Worm (Caenorhabditis elegans) whole organism, L4 larva: ENCODE results near the gene Y46G5A.15.

ENCODE experiments used
- D1046.2 ChIP-seq: fragments of 200-800 bp; sonication (Bioruptor generic); IDR thresholded peaks from 2 replicates; pipeline ENCODE4 v1.3.6; 2022; ENCODE audit warnings: missing genetic modification characterization, missing compliant biosample characterization
- F49E8.2 ChIP-seq: sonication (generic microtip); optimal IDR thresholded peaks from 2 replicates; lab custom pipeline; 2016; ENCODE audit warnings: missing compliant biosample characterization, mild to moderate bottlenecking, missing genetic modification characterization, borderline replicate concordance
- Y5F2A.4 ChIP-seq: fragments of 200-800 bp; sonication (Bioruptor generic); optimal IDR thresholded peaks from 2 replicates; lab custom pipeline; 2018; ENCODE audit warnings: mild to moderate bottlenecking, missing genetic modification characterization, missing compliant biosample characterization
- ZK337.2 ChIP-seq: fragments of 200-800 bp; sonication (Bioruptor generic); IDR thresholded peaks from 2 replicates; pipeline ENCODE4 v1.3.6; 2022; ENCODE audit warnings: missing genetic modification reagents, missing genetic modification characterization, missing compliant biosample characterization
- ZK546.5 ChIP-seq, 2 experiments: sonication (generic microtip); optimal IDR thresholded peaks; 2 replicates each; lab custom pipeline; 2017; ENCODE audit warnings: missing biosample characterization in 2 of 2, missing genetic modification characterization in 2 of 2
- aha-1 ChIP-seq: fragments of 150-350 bp; peaks from one replicate; lab custom pipeline; 2014; ENCODE audit warnings: missing biosample characterization, missing genetic modification characterization
- ama-1 ChIP-seq: fragments of 150-350 bp; optimal IDR thresholded peaks from 2 replicates; lab custom pipeline; 2014; ENCODE audit warnings: inconsistent platforms, mixed read lengths
- ceh-44 ChIP-seq: fragments of 200-800 bp; sonication (Bioruptor generic); IDR thresholded peaks from 2 replicates; pipeline ENCODE4 v1.3.6; 2022; ENCODE audit warnings: missing genetic modification reagents, missing genetic modification characterization, missing compliant biosample characterization
- ctbp-1 ChIP-seq: fragments of 200-800 bp; sonication (Bioruptor generic); IDR thresholded peaks from 2 replicates; pipeline ENCODE4 v1.3.6; 2022; ENCODE audit warnings: missing genetic modification reagents, missing genetic modification characterization, missing compliant biosample characterization
- daf-12 ChIP-seq: fragments of 150-350 bp; optimal IDR thresholded peaks from 2 replicates; lab custom pipeline; 2014; ENCODE audit warnings: missing biosample characterization, missing genetic modification reagents, missing genetic modification characterization
- dmd-9 ChIP-seq: fragments of 200-800 bp; sonication (Bioruptor generic); IDR thresholded peaks from 2 replicates; pipeline ENCODE4 v1.3.6; 2022; ENCODE audit warnings: missing genetic modification reagents, missing genetic modification characterization, missing compliant biosample characterization
- dve-1 ChIP-seq: sonication (generic microtip); optimal IDR thresholded peaks from 2 replicates; lab custom pipeline; 2017; ENCODE audit warnings: antibody characterized with exemption, mild to moderate bottlenecking, missing genetic modification characterization, missing compliant biosample characterization; ENCODE audit not compliant: insufficient read depth
- egl-43 ChIP-seq: fragments of 200-800 bp; sonication (Bioruptor generic); IDR thresholded peaks from 2 replicates; pipeline ENCODE4 v1.3.6; 2022; ENCODE audit warnings: missing genetic modification reagents, missing genetic modification characterization, missing compliant biosample characterization
- fkh-10 ChIP-seq: fragments of 150-350 bp; optimal IDR thresholded peaks from 2 replicates; lab custom pipeline; 2014; ENCODE audit warnings: missing biosample characterization, missing genetic modification reagents, missing genetic modification characterization
- hlh-11 ChIP-seq: fragments of 200-800 bp; sonication (Bioruptor generic); optimal IDR thresholded peaks from 2 replicates; lab custom pipeline; 2018; ENCODE audit warnings: mild to moderate bottlenecking, missing genetic modification characterization, missing compliant biosample characterization
- hlh-30 ChIP-seq: sonication (generic microtip); optimal IDR thresholded peaks from 2 replicates; lab custom pipeline; 2017; ENCODE audit warnings: antibody characterized with exemption, mild to moderate bottlenecking, missing genetic modification characterization, missing compliant biosample characterization; ENCODE audit not compliant: insufficient read depth
- lin-29 ChIP-seq: fragments of 200-800 bp; sonication (Bioruptor generic); IDR thresholded peaks from 2 replicates; pipeline ENCODE4 v1.3.6; 2022; ENCODE audit warnings: missing genetic modification reagents, missing genetic modification characterization, missing compliant biosample characterization
- lin-38 ChIP-seq: fragments of 200-800 bp; sonication (Bioruptor generic); IDR thresholded peaks from 2 replicates; pipeline ENCODE4 v1.3.6; 2022; ENCODE audit warnings: missing genetic modification reagents, missing genetic modification characterization, missing compliant biosample characterization
- lsy-2 ChIP-seq, 2 experiments: fragments of 150-350 bp in 1 of 2; sonication (generic microtip) in 1 of 2; optimal IDR thresholded peaks; 2 replicates each; lab custom pipeline; 2014 to 2017; ENCODE audit warnings: missing biosample characterization in 2 of 2, missing genetic modification characterization in 2 of 2
- madf-9 ChIP-seq: fragments of 200-800 bp; sonication (Bioruptor generic); conservative IDR thresholded peaks from 2 replicates; pipeline ENCODE4 v1.3.6; 2022; ENCODE audit warnings: missing genetic modification reagents, missing genetic modification characterization, missing compliant biosample characterization
- mdl-1 ChIP-seq, 2 experiments: fragments of 150-350 bp in 1 of 2; sonication (generic microtip) in 1 of 2; optimal IDR thresholded peaks; 2 replicates each; lab custom pipeline; 2014 to 2017; ENCODE audit warnings: missing biosample characterization in 2 of 2, missing genetic modification characterization in 2 of 2
- mep-1 ChIP-seq: fragments of 150-350 bp; sonication (generic microtip); optimal IDR thresholded peaks from 3 replicates; lab custom pipeline; 2014; ENCODE audit warnings: missing biosample characterization, missing genetic modification characterization
- mes-2 ChIP-seq: sonication (generic microtip); optimal IDR thresholded peaks from 2 replicates; lab custom pipeline; 2016; ENCODE audit warnings: missing genotype, mild to moderate bottlenecking, missing genetic modification characterization, missing compliant biosample characterization; ENCODE audit not compliant: poor library complexity, severe bottlenecking
- mxl-2 ChIP-seq: fragments of 200-800 bp; sonication (Bioruptor generic); conservative IDR thresholded peaks from 2 replicates; pipeline ENCODE4 v1.3.6; 2022; ENCODE audit warnings: missing genetic modification reagents, missing genetic modification characterization, missing compliant biosample characterization
- mxl-3 ChIP-seq: fragments of 200-800 bp; sonication (Bioruptor generic); optimal IDR thresholded peaks from 2 replicates; lab custom pipeline; 2018; ENCODE audit warnings: mild to moderate bottlenecking, missing genetic modification characterization, missing compliant biosample characterization
- nhr-10 ChIP-seq: fragments of 150-350 bp; optimal IDR thresholded peaks from 2 replicates; lab custom pipeline; 2014; ENCODE audit warnings: missing biosample characterization, missing genetic modification characterization
- nhr-11 ChIP-seq: fragments of 150-350 bp; optimal IDR thresholded peaks from 2 replicates; lab custom pipeline; 2014; ENCODE audit warnings: missing biosample characterization, missing genetic modification characterization
- nhr-111 ChIP-seq: fragments of 200-800 bp; sonication (Bioruptor generic); optimal IDR thresholded peaks from 2 replicates; lab custom pipeline; 2018; ENCODE audit warnings: mild to moderate bottlenecking, missing genetic modification characterization, missing compliant biosample characterization
- nhr-28 ChIP-seq: fragments of 150-350 bp; optimal IDR thresholded peaks from 2 replicates; lab custom pipeline; 2014; ENCODE audit warnings: missing biosample characterization, missing genetic modification characterization
- nhr-41 ChIP-seq: fragments of 200-800 bp; sonication (Bioruptor generic); IDR thresholded peaks from 2 replicates; pipeline ENCODE4 v1.3.6; 2022; ENCODE audit warnings: missing genetic modification reagents, missing genetic modification characterization, missing compliant biosample characterization
- nhr-48 ChIP-seq: sonication (generic microtip); optimal IDR thresholded peaks from 2 replicates; lab custom pipeline; 2016; ENCODE audit warnings: mild to moderate bottlenecking, missing genetic modification characterization, missing compliant biosample characterization
- php-3 ChIP-seq: fragments of 200-800 bp; sonication (Bioruptor generic); IDR thresholded peaks from 2 replicates; pipeline ENCODE4 v1.3.6; 2022; ENCODE audit warnings: missing genetic modification reagents, missing genetic modification characterization, missing compliant biosample characterization
- pqm-1 ChIP-seq: sonication (generic microtip); optimal IDR thresholded peaks from 2 replicates; lab custom pipeline; 2017; ENCODE audit warnings: missing biosample characterization, missing genetic modification characterization
- sdz-12 ChIP-seq: fragments of 200-800 bp; sonication (Bioruptor generic); optimal IDR thresholded peaks from 2 replicates; lab custom pipeline; 2018; ENCODE audit warnings: mild to moderate bottlenecking, missing genetic modification characterization, missing compliant biosample characterization
- snpc-1.2 ChIP-seq: fragments of 200-800 bp; sonication (Bioruptor generic); IDR thresholded peaks from 2 replicates; pipeline ENCODE4 v1.3.6; 2022; ENCODE audit warnings: missing genetic modification reagents, missing genetic modification characterization, missing compliant biosample characterization
- spr-3 ChIP-seq: fragments of 200-800 bp; sonication (Bioruptor generic); optimal IDR thresholded peaks from 2 replicates; lab custom pipeline; 2018; ENCODE audit warnings: mild to moderate bottlenecking, missing genetic modification characterization, missing compliant biosample characterization
- tag-97 ChIP-seq: fragments of 200-800 bp; sonication (Bioruptor generic); IDR thresholded peaks from 2 replicates; pipeline ENCODE4 v1.3.6; 2022; ENCODE audit warnings: missing genetic modification characterization, missing compliant biosample characterization
- tra-1 ChIP-seq: fragments of 200-800 bp; sonication (Bioruptor generic); IDR thresholded peaks from 2 replicates; pipeline ENCODE4 v1.3.6; 2022; ENCODE audit warnings: missing genetic modification reagents, missing genetic modification characterization, missing compliant biosample characterization
- unc-130 ChIP-seq: sonication (generic microtip); optimal IDR thresholded peaks from 2 replicates; lab custom pipeline; 2016; ENCODE audit warnings: missing genetic modification reagents, missing genetic modification characterization, missing compliant biosample characterization
- unc-62 ChIP-seq, 3 experiments: fragments of 150-350 bp in 1 of 3; sonication (generic microtip); optimal IDR thresholded peaks in 2 of 3; peaks in 1 of 3; 1 replicate in 1 of 3; 2 replicates in 2 of 3; lab custom pipeline; 2014 to 2017; ENCODE audit warnings: missing biosample characterization in 3 of 3, missing genetic modification characterization in 3 of 3, missing genetic modification reagents in 3 of 3, missing genotype in 1 of 3
- zag-1 ChIP-seq: fragments of 150-350 bp; optimal IDR thresholded peaks from 2 replicates; lab custom pipeline; 2014; ENCODE audit warnings: missing biosample characterization, missing genetic modification characterization
- zip-11 ChIP-seq: fragments of 200-800 bp; sonication (Bioruptor generic); IDR thresholded peaks from 2 replicates; pipeline ENCODE4 v1.3.6; 2022; ENCODE audit warnings: missing genetic modification characterization, missing compliant biosample characterization
- zip-2 ChIP-seq: fragments of 150-350 bp; optimal IDR thresholded peaks from 2 replicates; lab custom pipeline; 2014; ENCODE audit warnings: missing biosample characterization, missing genetic modification characterization
- ztf-7 ChIP-seq: fragments of 150-350 bp; optimal IDR thresholded peaks from 2 replicates; lab custom pipeline; 2014; ENCODE audit warnings: missing biosample characterization, missing genetic modification characterization

Gene Y46G5A.15

DNA sequence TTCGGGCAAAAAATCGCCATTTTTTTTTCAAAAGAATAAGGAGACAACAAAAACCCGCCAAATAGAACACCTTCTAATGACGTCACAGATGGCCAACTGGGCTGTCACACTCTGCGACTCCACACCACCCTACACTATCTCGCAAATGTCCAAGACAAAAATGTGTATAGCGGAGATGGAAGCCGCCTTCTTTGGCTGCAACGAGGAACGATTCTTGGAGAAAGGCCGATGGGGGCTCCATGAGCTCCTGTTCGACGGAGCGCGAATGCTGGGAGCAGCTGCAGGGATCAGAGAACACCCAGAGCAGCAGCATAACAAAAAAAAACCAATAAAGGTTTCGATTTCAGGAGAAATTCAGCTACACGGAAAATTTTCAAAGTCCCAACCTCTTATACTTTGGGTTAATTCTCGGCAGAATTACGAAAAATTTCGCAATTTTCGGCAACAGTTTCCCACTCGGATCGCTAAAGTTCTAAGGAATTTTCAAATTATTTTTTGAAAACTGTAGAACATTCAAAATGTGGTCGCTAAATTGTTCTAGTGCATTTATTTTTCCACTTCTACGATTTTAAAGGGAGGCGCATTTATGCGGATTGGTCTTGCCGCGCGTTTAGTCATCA, 20.7 kb upstream of the Y46G5A.15 start (continued):
- TF ChIP-seq tra-1 (GFP tag; lab: Robert Waterston, UW) (no peak), dve-1 (peak; percentile 5), nhr-48 (no peak), nhr-111 (GFP tag; lab: Kevin White, UChicago) (no peak)

DNA sequence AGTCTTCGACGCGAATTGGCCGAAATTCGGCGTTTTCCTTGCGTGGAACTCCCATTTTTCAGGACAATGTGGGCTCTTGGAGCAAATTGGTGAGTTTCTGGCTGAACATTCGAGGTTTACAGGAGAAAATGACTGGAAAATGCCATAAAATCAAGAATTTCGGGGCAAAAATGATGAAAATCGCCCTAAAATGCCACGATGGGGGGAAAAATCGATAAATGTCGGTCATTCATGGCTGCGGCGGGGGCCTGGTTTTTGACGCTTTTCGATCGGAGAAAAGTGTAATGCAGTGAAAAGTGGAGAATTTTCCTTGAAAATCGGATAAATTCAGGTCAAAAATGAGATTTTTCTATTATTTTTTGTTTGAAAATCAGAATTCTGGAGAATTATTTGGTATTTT, 19.9 kb upstream of the Y46G5A.15 start, which contains the start of the genes Y46G5A.18 and Y46G5A.47:
TSS of gene Y46G5A.18 (minus strand) at position 101 of the 400 bp plus-strand sequence.
TSS of gene Y46G5A.47 (minus strand) at position 146 of the 400 bp plus-strand sequence.
- no peak for TF ChIP-seq mxl-2
- TF ChIP-seq hlh-30 (tag; lab: Kevin White, UChicago), result no peak
- TF ChIP-seq tra-1 (GFP tag; lab: Robert Waterston, UW), result no peak
- TF ChIP-seq sdz-12 (GFP tag; lab: Kevin White, UChicago), result no peak
- no peak for TF ChIP-seq nhr-10 (tag; lab: Kevin White, UChicago)
- TF ChIP-seq ztf-7 (tag; lab: Kevin White, UChicago), result no peak
- no peak for TF ChIP-seq F49E8.2 (tag; lab: Kevin White, UChicago)
- no peak for TF ChIP-seq php-3 (GFP tag; lab: Robert Waterston, UW)
- TF ChIP-seq ZK546.5 (tag; optimal IDR thresholded peaks at IDR 0.05; lab: Kevin White, UChicago), result no peak

DNA sequence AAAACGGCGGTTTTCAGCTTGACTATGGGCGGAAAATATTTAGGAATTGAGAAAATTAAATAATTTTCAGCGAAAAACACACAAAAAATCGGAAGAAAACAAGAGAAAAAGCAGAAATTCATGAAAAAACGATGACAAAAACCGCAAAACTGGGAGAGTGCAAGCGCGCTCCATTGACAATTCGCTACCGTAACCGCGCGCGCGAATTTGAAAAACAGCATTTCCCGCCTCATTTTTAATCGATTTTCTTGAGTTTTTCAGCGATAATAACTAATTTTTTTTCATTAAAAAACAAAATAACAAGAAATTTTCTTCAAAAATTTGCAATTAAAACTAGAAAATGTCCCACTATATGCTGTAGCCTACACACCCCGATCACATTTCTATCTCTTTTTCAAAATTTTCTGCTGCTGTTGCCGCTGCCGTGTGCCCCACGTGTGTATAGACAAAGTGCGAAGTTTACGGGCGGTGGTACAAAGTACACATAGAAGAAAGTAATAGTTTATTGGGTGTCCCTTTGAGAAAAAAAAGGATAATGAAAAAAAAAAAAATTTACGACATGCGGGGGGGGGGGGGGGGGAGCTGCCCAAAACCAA, 14.8 kb upstream of the Y46G5A.15 start:
- no peak for TF ChIP-seq egl-43 (GFP tag; lab: Robert Waterston, UW)
- TF ChIP-seq snpc-1.2 (GFP tag; lab: Robert Waterston, UW), result peak; percentile 29; the same call in 1 of the 2 replicates
- no peak for TF ChIP-seq dmd-9 (GFP tag; lab: Robert Waterston, UW)
- peak in 1 of 2 experiments; percentile 46 for TF ChIP-seq mdl-1 (tag; optimal IDR thresholded peaks at IDR 0.05; lab: Kevin White, UChicago)
- TF ChIP-seq zag-1, result no peak
- no peak for TF ChIP-seq pqm-1
- peak; percentile 68 to 89 for TF ChIP-seq lsy-2 (tag; optimal IDR thresholded peaks at IDR 0.05; lab: Kevin White, UChicago)
- no peak for TF ChIP-seq fkh-10
- peak; percentile 45 for TF ChIP-seq hlh-11 (tag; lab: Kevin White, UChicago)
- no peak for TF ChIP-seq tra-1 (GFP tag; lab: Robert Waterston, UW)
- TF ChIP-seq F49E8.2 (tag; lab: Kevin White, UChicago), result peak; percentile 67
- TF ChIP-seq nhr-11 (tag; lab: Kevin White, UChicago), result peak; percentile 80
- TF ChIP-seq unc-130 (GFP tag; lab: Kevin White, UChicago), result peak; percentile 29
- TF ChIP-seq mxl-3 (GFP tag; lab: Kevin White, UChicago), result peak; percentile 84
- no peak for TF ChIP-seq D1046.2 (GFP tag; lab: Robert Waterston, UW)
- TF ChIP-seq lin-38, result peak; percentile 97
- no peak for TF ChIP-seq ZK337.2 (GFP tag; lab: Robert Waterston, UW)
- no peak for TF ChIP-seq mxl-2
- peak; percentile 4 for TF ChIP-seq ama-1 (lab: Kevin White, UChicago)
- no peak for TF ChIP-seq unc-62 (GFP tag; optimal IDR thresholded peaks at IDR 0.05 in 1 of 2; lab: Kevin White, UChicago)
- no peak for TF ChIP-seq unc-62 (tag; optimal IDR thresholded peaks at IDR 0.05; lab: Kevin White, UChicago)
- peak; percentile 77 for TF ChIP-seq nhr-28 (tag; lab: Kevin White, UChicago)
- peak; percentile 40 for TF ChIP-seq hlh-30 (tag; lab: Kevin White, UChicago)
- no peak for TF ChIP-seq ctbp-1
- TF ChIP-seq ceh-44, result no peak
- no peak for TF ChIP-seq spr-3
- peak; percentile 38 for TF ChIP-seq aha-1 (tag; lab: Kevin White, UChicago)
- no peak for TF ChIP-seq nhr-41 (GFP tag; lab: Robert Waterston, UW)
- TF ChIP-seq zip-11 (GFP tag; lab: Robert Waterston, UW), result no peak
- TF ChIP-seq ZK546.5 (tag; optimal IDR thresholded peaks at IDR 0.05; lab: Kevin White, UChicago), result no peak
- peak; percentile 46 for TF ChIP-seq mep-1 (tag; lab: Kevin White, UChicago)
- TF ChIP-seq Y5F2A.4 (GFP tag; lab: Kevin White, UChicago), result no peak
- no peak for TF ChIP-seq tag-97 (GFP tag; lab: Robert Waterston, UW)
- no peak for TF ChIP-seq daf-12 (tag; lab: Kevin White, UChicago)
- TF ChIP-seq nhr-111 (GFP tag; lab: Kevin White, UChicago), result no peak
- no peak for TF ChIP-seq madf-9
- TF ChIP-seq zip-2 (tag; lab: Kevin White, UChicago), result no peak
- peak; percentile 20 for TF ChIP-seq mes-2 (tag; lab: Kevin White, UChicago)
- no peak for TF ChIP-seq php-3 (GFP tag; lab: Robert Waterston, UW)
- no peak for TF ChIP-seq lin-29 (GFP tag; lab: Robert Waterston, UW)
